Worm (Caenorhabditis elegans): ENCODE measurements around the gene F48D6.4.

ce11 chrX:4263820-4264219 lies 16.8 kb upstream of the F48D6.4 start:
- no peak for TF ChIP-seq skn-1 (tag; optimal IDR thresholded peaks at IDR 0.05)
- TF ChIP-seq ces-1 (GFP tag; optimal IDR thresholded peaks at IDR 0.05): no peak
- TF ChIP-seq nhr-47 (tag; optimal IDR thresholded peaks at IDR 0.05): no peak
- TF ChIP-seq ztf-4 (tag; optimal IDR thresholded peaks at IDR 0.05): no peak
- no peak for TF ChIP-seq elt-2 (tag; optimal IDR thresholded peaks at IDR 0.05)
- TF ChIP-seq ceh-88 (GFP tag; IDR thresholded peaks at IDR 0.05): no peak
- TF ChIP-seq aly-2 (tag; optimal IDR thresholded peaks at IDR 0.05): no peak
- TF ChIP-seq grh-1 (GFP tag; IDR thresholded peaks at IDR 0.05): no peak
- TF ChIP-seq lin-13 (GFP tag; optimal IDR thresholded peaks at IDR 0.05): no peak
